Fruit fly (Drosophila melanogaster) whole organism, embryonic: ENCODE data around the gene barr.
A peak's percentile ranks its signal among the peaks of the same experiment; 100 is the strongest.

Experiments
- Ada2b ChIP-seq: fragments of 200-800 bp; sonication (Bioruptor generic); IDR thresholded peaks from 2 replicates; pipeline ENCODE4 v1.3.6; 2022; ENCODE audit warnings: missing biosample characterization, missing genetic modification characterization
- CG1024 ChIP-seq: fragments of 200-800 bp; sonication (Bioruptor generic); IDR thresholded peaks from 2 replicates; pipeline ENCODE4 v1.3.6; 2022; ENCODE audit warnings: missing biosample characterization, missing genetic modification characterization
- CG10462 ChIP-seq: fragments of 200-800 bp; sonication (Bioruptor generic); optimal IDR thresholded peaks from 2 replicates; lab custom pipeline; 2016; ENCODE audit warnings: missing biosample characterization, missing genetic modification characterization
- CG10565 ChIP-seq: fragments of 200-800 bp; sonication (Bioruptor generic); optimal IDR thresholded peaks from 3 replicates; lab custom pipeline; 2016; ENCODE audit warnings: missing biosample characterization, mild to moderate bottlenecking, missing genetic modification characterization
- CG12104 ChIP-seq: fragments of 200-800 bp; sonication (Bioruptor generic); optimal IDR thresholded peaks from 3 replicates; lab custom pipeline; 2016; ENCODE audit warnings: missing biosample characterization, missing genetic modification characterization
- CG12236 ChIP-seq: fragments of 200-800 bp; sonication (Bioruptor generic); optimal IDR thresholded peaks from 2 replicates; lab custom pipeline; 2016; ENCODE audit warnings: missing biosample characterization, missing genetic modification characterization
- CG14710 ChIP-seq: fragments of 200-800 bp; sonication (Bioruptor generic); optimal IDR thresholded peaks from 3 replicates; lab custom pipeline; 2019; ENCODE audit warnings: missing biosample characterization, mild to moderate bottlenecking, missing genetic modification characterization, moderate library complexity
- CG15696 ChIP-seq: fragments of 200-800 bp; sonication (Bioruptor generic); optimal IDR thresholded peaks from 2 replicates; lab custom pipeline; 2019; ENCODE audit warnings: missing biosample characterization, mild to moderate bottlenecking, missing genetic modification characterization, moderate library complexity
- CG1603 ChIP-seq: fragments of 200-800 bp; sonication (Bioruptor generic); optimal IDR thresholded peaks from 2 replicates; lab custom pipeline; 2019; ENCODE audit warnings: missing biosample characterization, mild to moderate bottlenecking, missing genetic modification characterization, moderate library complexity
- CG16779 ChIP-seq: fragments of 200-800 bp; sonication (Bioruptor generic); IDR thresholded peaks from 2 replicates; pipeline ENCODE4 v1.3.6; 2022; ENCODE audit warnings: missing biosample characterization, missing genetic modification characterization
- CG17912 ChIP-seq: fragments of 200-800 bp; sonication (Bioruptor generic); optimal IDR thresholded peaks from 2 replicates; lab custom pipeline; 2018; ENCODE audit warnings: missing biosample characterization, mild to moderate bottlenecking, missing genetic modification characterization
- CG18011 ChIP-seq: fragments of 200-800 bp; sonication (Bioruptor generic); optimal IDR thresholded peaks from 2 replicates; lab custom pipeline; 2017; ENCODE audit warnings: missing biosample characterization, missing genetic modification characterization, mild to moderate bottlenecking, moderate library complexity, missing genotype
- CG3847 ChIP-seq: fragments of 200-800 bp; sonication (Bioruptor generic); IDR thresholded peaks from 2 replicates; pipeline ENCODE4 v1.3.6; 2022; ENCODE audit warnings: missing biosample characterization, missing genetic modification characterization
- CG4404 ChIP-seq: fragments of 200-800 bp; sonication (Bioruptor generic); IDR thresholded peaks from 2 replicates; pipeline ENCODE4 v1.3.6; 2022; ENCODE audit warnings: missing biosample characterization, missing genetic modification characterization
- CG6791 ChIP-seq: fragments of 200-800 bp; sonication (Bioruptor generic); IDR thresholded peaks from 3 replicates; pipeline ENCODE4 v1.3.6; 2022; ENCODE audit warnings: missing biosample characterization, missing genetic modification characterization; ENCODE audit not compliant: partially characterized antibody
- CG7556 ChIP-seq: fragments of 200-800 bp; sonication (Bioruptor generic); optimal IDR thresholded peaks from 2 replicates; lab custom pipeline; 2017; ENCODE audit warnings: missing biosample characterization, mild to moderate bottlenecking, missing genetic modification characterization
- CG7839 ChIP-seq: fragments of 200-800 bp; sonication (Bioruptor generic); optimal IDR thresholded peaks from 3 replicates; lab custom pipeline; 2018; ENCODE audit warnings: missing biosample characterization, mild to moderate bottlenecking, missing genetic modification characterization, moderate library complexity
- CG8478 ChIP-seq: fragments of >200 bp; optimal IDR thresholded peaks from 2 replicates; lab custom pipeline; 2018
- CG9797 ChIP-seq: fragments of 200-800 bp; sonication (Bioruptor generic); optimal IDR thresholded peaks from 3 replicates; lab custom pipeline; 2018; ENCODE audit warnings: missing biosample characterization, mild to moderate bottlenecking, missing genetic modification characterization
- CrebB ChIP-seq: fragments of 200-800 bp; sonication (Bioruptor generic); optimal IDR thresholded peaks from 3 replicates; lab custom pipeline; 2018; ENCODE audit warnings: missing biosample characterization, mild to moderate bottlenecking, missing genetic modification characterization
- Dad ChIP-seq: fragments of 200-800 bp; sonication (Bioruptor generic); optimal IDR thresholded peaks from 3 replicates; lab custom pipeline; 2016; ENCODE audit warnings: missing biosample characterization, missing genetic modification characterization
- Gsc ChIP-seq: fragments of 200-800 bp; sonication (Bioruptor generic); IDR thresholded peaks from 2 replicates; pipeline ENCODE4 v1.3.6; 2022; ENCODE audit warnings: missing biosample characterization, missing genetic modification characterization
- H15 ChIP-seq: fragments of 200-800 bp; sonication (Bioruptor generic); IDR thresholded peaks from 3 replicates; pipeline ENCODE4 v1.3.6; 2022; ENCODE audit warnings: missing biosample characterization, missing genetic modification characterization
- Lim3 ChIP-seq: fragments of 200-800 bp; sonication (Bioruptor generic); IDR thresholded peaks from 2 replicates; pipeline ENCODE4 v1.3.6; 2022; ENCODE audit warnings: missing biosample characterization, missing genetic modification characterization
- MESR4 ChIP-seq: fragments of 200-800 bp; sonication (Bioruptor generic); optimal IDR thresholded peaks from 2 replicates; lab custom pipeline; 2018; ENCODE audit warnings: missing biosample characterization, mild to moderate bottlenecking, missing genetic modification characterization, moderate library complexity
- MTF-1 ChIP-seq: fragments of 200-800 bp; sonication (Bioruptor generic); optimal IDR thresholded peaks from 2 replicates; lab custom pipeline; 2018; ENCODE audit warnings: missing biosample characterization, mild to moderate bottlenecking, missing genetic modification characterization, borderline replicate concordance
- Nf-YC ChIP-seq: fragments of 200-800 bp; optimal IDR thresholded peaks from 3 replicates; lab custom pipeline; 2019; ENCODE audit warnings: missing biosample characterization, mild to moderate bottlenecking, missing genetic modification characterization, moderate library complexity
- Optix ChIP-seq: fragments of 200-800 bp; sonication (Bioruptor generic); IDR thresholded peaks from 3 replicates; pipeline ENCODE4 v1.3.6; 2022; ENCODE audit warnings: missing biosample characterization, missing genetic modification characterization
- Rfx ChIP-seq: fragments of 200-800 bp; sonication (Bioruptor generic); IDR thresholded peaks from 2 replicates; pipeline ENCODE4 v1.3.6; 2022; ENCODE audit warnings: missing biosample characterization, missing genetic modification characterization
- Sin3A ChIP-seq: fragments of >200 bp; optimal IDR thresholded peaks from 2 replicates; lab custom pipeline; 2018
- Xrp1 ChIP-seq: fragments of 200-800 bp; sonication (Bioruptor generic); IDR thresholded peaks from 2 replicates; pipeline ENCODE4 v1.3.6; 2022; ENCODE audit warnings: missing biosample characterization, missing genetic modification characterization
- ase ChIP-seq: fragments of 200-800 bp; sonication (Bioruptor generic); IDR thresholded peaks from 3 replicates; pipeline ENCODE4 v1.3.6; 2022; ENCODE audit warnings: missing biosample characterization, missing genetic modification characterization
- bcd ChIP-seq: fragments of 200-800 bp; sonication (Bioruptor generic); optimal IDR thresholded peaks from 2 replicates; lab custom pipeline; 2017; ENCODE audit warnings: missing biosample characterization, mild to moderate bottlenecking, missing genetic modification characterization
- ci ChIP-seq: fragments of 200-800 bp; sonication (Bioruptor generic); IDR thresholded peaks from 3 replicates; pipeline ENCODE4 v1.3.6; 2022; ENCODE audit warnings: missing biosample characterization, missing genetic modification characterization
- dm ChIP-seq: fragments of 200-800 bp; sonication (Bioruptor generic); optimal IDR thresholded peaks from 3 replicates; lab custom pipeline; 2016; ENCODE audit warnings: missing biosample characterization, missing genetic modification characterization
- dmrt99B ChIP-seq: fragments of 200-800 bp; sonication (Bioruptor generic); optimal IDR thresholded peaks from 2 replicates; lab custom pipeline; 2018; ENCODE audit warnings: missing biosample characterization, mild to moderate bottlenecking, missing genetic modification characterization, moderate library complexity
- fu2 ChIP-seq: fragments of 200-800 bp; sonication (Bioruptor generic); optimal IDR thresholded peaks from 2 replicates; lab custom pipeline; 2016; ENCODE audit warnings: missing biosample characterization, missing genetic modification characterization
- gem ChIP-seq: fragments of 200-800 bp; sonication (Bioruptor generic); optimal IDR thresholded peaks from 2 replicates; lab custom pipeline; 2019; ENCODE audit warnings: missing biosample characterization, mild to moderate bottlenecking, missing genetic modification characterization, moderate library complexity
- grau ChIP-seq: fragments of 200-800 bp; optimal IDR thresholded peaks from 3 replicates; lab custom pipeline; 2019; ENCODE audit warnings: missing biosample characterization, mild to moderate bottlenecking, missing genetic modification characterization, moderate library complexity
- h ChIP-seq: fragments of >200 bp; optimal IDR thresholded peaks from 2 replicates; lab custom pipeline; 2017
- lbe ChIP-seq: fragments of 200-800 bp; sonication (Bioruptor generic); optimal IDR thresholded peaks from 2 replicates; lab custom pipeline; 2016; ENCODE audit warnings: missing biosample characterization, mild to moderate bottlenecking, missing genetic modification characterization
- lola ChIP-seq, 3 experiments: fragments of >200 bp in 2 of 3; fragments of 200-800 bp in 1 of 3; sonication (Bioruptor generic) in 1 of 3; optimal IDR thresholded peaks; 2 replicates each; lab custom pipeline; 2017 to 2019; ENCODE audit warnings: missing biosample characterization in 3 of 3, missing genetic modification characterization in 3 of 3, mild to moderate bottlenecking in 1 of 3, moderate library complexity in 1 of 3
- oc ChIP-seq: fragments of 200-800 bp; sonication (Bioruptor generic); optimal IDR thresholded peaks from 2 replicates; lab custom pipeline; 2018; ENCODE audit warnings: missing biosample characterization, mild to moderate bottlenecking, missing genetic modification characterization, moderate library complexity
- onecut ChIP-seq: fragments of 200-800 bp; sonication (Bioruptor generic); IDR thresholded peaks from 2 replicates; pipeline ENCODE4 v1.3.6; 2022; ENCODE audit warnings: missing biosample characterization, missing genetic modification characterization
- pfk ChIP-seq: fragments of 200-800 bp; sonication (Bioruptor generic); optimal IDR thresholded peaks from 2 replicates; lab custom pipeline; 2018; ENCODE audit warnings: missing biosample characterization, mild to moderate bottlenecking, missing genetic modification characterization, moderate library complexity
- salm ChIP-seq: fragments of 200-800 bp; sonication (Bioruptor generic); optimal IDR thresholded peaks from 2 replicates; lab custom pipeline; 2018; ENCODE audit warnings: missing biosample characterization, mild to moderate bottlenecking, missing genetic modification characterization
- sens ChIP-seq: fragments of 200-800 bp; sonication (Bioruptor generic); peaks from one replicate; lab custom pipeline; 2016; ENCODE audit warnings: missing biosample characterization, missing genetic modification characterization
- sisA ChIP-seq: fragments of 200-800 bp; sonication (Bioruptor generic); IDR thresholded peaks from 2 replicates; pipeline ENCODE4 v1.3.6; 2022; ENCODE audit warnings: missing biosample characterization, missing genetic modification characterization
- so ChIP-seq: fragments of 200-800 bp; sonication (Bioruptor generic); IDR thresholded peaks from 3 replicates; pipeline ENCODE4 v1.3.6; 2022; ENCODE audit warnings: missing biosample characterization, missing genetic modification characterization
- tll ChIP-seq, 2 experiments: fragments of 200-800 bp in 1 of 2; fragments of >200 bp in 1 of 2; sonication (Bioruptor generic) in 1 of 2; optimal IDR thresholded peaks; 2 replicates each; lab custom pipeline; 2017 to 2019; ENCODE audit warnings: missing biosample characterization in 2 of 2, missing genetic modification characterization in 2 of 2, mild to moderate bottlenecking in 1 of 2, moderate library complexity in 1 of 2
- wek ChIP-seq: fragments of 200-800 bp; sonication (Bioruptor generic); optimal IDR thresholded peaks from 3 replicates; lab custom pipeline; 2018; ENCODE audit warnings: missing biosample characterization, mild to moderate bottlenecking, missing genetic modification characterization, moderate library complexity
- wor ChIP-seq: fragments of 200-800 bp; sonication (Bioruptor generic); IDR thresholded peaks from 2 replicates; pipeline ENCODE4 v1.3.6; 2022; ENCODE audit warnings: missing biosample characterization, missing genetic modification characterization
- z ChIP-seq: fragments of 200-800 bp; sonication (Bioruptor generic); IDR thresholded peaks from 3 replicates; pipeline ENCODE4 v1.3.6; 2022; ENCODE audit warnings: missing biosample characterization, missing genetic modification characterization

The barr gene

dm6 chr2L:20093794-20094193, 32.6 kb upstream of the barr start, which contains the start of the genes Taf13 and nesd (continued):
- no peak for TF ChIP-seq so (GFP tag; lab: Robert Waterston, UW)
- peak; percentile 27 for TF ChIP-seq CG15696 (tag; lab: Kevin White, UChicago)
- no peak for TF ChIP-seq wek
- TF ChIP-seq CG10462 (GFP tag; lab: Kevin White, UChicago): no peak
- TF ChIP-seq CrebB (tag; lab: Kevin White, UChicago): no peak
- peak; percentile 45; the same call in 1 of the 2 replicates for TF ChIP-seq CG3847 (GFP tag; lab: Robert Waterston, UW)
- TF ChIP-seq Ada2b (GFP tag; lab: Robert Waterston, UW): no peak
- no peak for TF ChIP-seq Dad (GFP tag; lab: Kevin White, UChicago)
- no peak for TF ChIP-seq CG4404 (GFP tag; lab: Robert Waterston, UW)
- TF ChIP-seq CG14710 (tag; lab: Kevin White, UChicago): peak; percentile 82
- no peak for TF ChIP-seq CG17912
- TF ChIP-seq sisA (GFP tag; lab: Robert Waterston, UW): no peak
- no peak for TF ChIP-seq fu2
- peak; percentile 14 for TF ChIP-seq bcd (GFP tag; lab: Kevin White, UChicago)
- TF ChIP-seq Rfx (GFP tag; lab: Robert Waterston, UW): peak; percentile 28; the same call in 1 of the 2 replicates
- no peak for TF ChIP-seq MTF-1 (GFP tag; lab: Kevin White, UChicago)
- TF ChIP-seq CG8478 (lab: Kevin White, UChicago): no peak
- TF ChIP-seq oc (tag; lab: Kevin White, UChicago): no peak
- peak; percentile 66 for TF ChIP-seq grau (tag; lab: Kevin White, UChicago)
- peak; percentile 29 for TF ChIP-seq CG1603 (tag; lab: Kevin White, UChicago)
- no peak for TF ChIP-seq Lim3 (GFP tag; lab: Robert Waterston, UW)
- peak; percentile 9 for TF ChIP-seq CG18011 (GFP tag; lab: Kevin White, UChicago)
- TF ChIP-seq Optix (GFP tag; lab: Robert Waterston, UW): no peak
- peak; percentile 1 for TF ChIP-seq CG7556 (GFP tag; lab: Kevin White, UChicago)
- TF ChIP-seq dmrt99B (tag; lab: Kevin White, UChicago): peak; percentile 20
- TF ChIP-seq CG10565 (GFP tag; lab: Kevin White, UChicago): no peak
- TF ChIP-seq onecut (GFP tag; lab: Robert Waterston, UW): no peak
- TF ChIP-seq ci (GFP tag; lab: Robert Waterston, UW): no peak
- no peak for TF ChIP-seq ase (GFP tag; lab: Robert Waterston, UW)
- TF ChIP-seq dm (GFP tag; lab: Kevin White, UChicago): peak; percentile 36
- TF ChIP-seq Gsc (GFP tag; lab: Robert Waterston, UW): no peak
- TF ChIP-seq tll (GFP tag; optimal IDR thresholded peaks at IDR 0.05; lab: Kevin White, UChicago): peak; percentile 2 to 93
- TF ChIP-seq gem (tag; lab: Kevin White, UChicago): peak; percentile 55
- peak; percentile 87 for TF ChIP-seq sens
- no peak for TF ChIP-seq MESR4
- no peak for TF ChIP-seq CG12104
- no peak for TF ChIP-seq CG12236 (GFP tag; lab: Kevin White, UChicago)
- TF ChIP-seq lola (GFP tag; optimal IDR thresholded peaks at IDR 0.05; lab: Kevin White, UChicago): peak in 1 of 3 experiments; percentile 46
- TF ChIP-seq wor (GFP tag; lab: Robert Waterston, UW): no peak
- no peak for TF ChIP-seq pfk (GFP tag; lab: Kevin White, UChicago)
- peak; percentile 61 for TF ChIP-seq Nf-YC (tag; lab: Kevin White, UChicago)
- TF ChIP-seq CG7839 (tag; lab: Kevin White, UChicago): peak; percentile 45
- TF ChIP-seq salm (tag; lab: Kevin White, UChicago): no peak
- no peak for TF ChIP-seq H15 (GFP tag; lab: Robert Waterston, UW)
- TF ChIP-seq CG6791 (GFP tag; lab: Robert Waterston, UW): peak; percentile 66; the same call in 2 of the 3 replicates
- TF ChIP-seq CG16779 (GFP tag; lab: Robert Waterston, UW): no peak
- peak; percentile 92 for TF ChIP-seq Sin3A
- no peak for TF ChIP-seq CG1024
- no peak for TF ChIP-seq h (lab: Kevin White, UChicago)
- TF ChIP-seq lbe (GFP tag; lab: Kevin White, UChicago): peak; percentile 27
- peak; percentile 32 for TF ChIP-seq CG9797 (GFP tag; lab: Kevin White, UChicago)
- TF ChIP-seq z (GFP tag; lab: Robert Waterston, UW): no peak
- peak; percentile 31; the same call in 1 of the 2 replicates for TF ChIP-seq Xrp1 (GFP tag; lab: Robert Waterston, UW)
